Fruit fly (Drosophila melanogaster) whole organism, pupa: Measurements from ENCODE around the gene CG14391.

Source experiments
- CG10348 ChIP-seq: fragments of 200-800 bp; sonication (Bioruptor generic); IDR thresholded peaks from 2 replicates; pipeline ENCODE4 v1.3.6; 2022; ENCODE audit warnings: missing biosample characterization, missing genetic modification characterization
- CG12605 ChIP-seq: fragments of 200-800 bp; sonication (Bioruptor generic); IDR thresholded peaks from 2 replicates; pipeline ENCODE4 v1.3.6; 2022; ENCODE audit warnings: missing biosample characterization, missing genetic modification characterization
- CG13204 ChIP-seq: fragments of 200-800 bp; sonication (Bioruptor generic); optimal IDR thresholded peaks from 2 replicates; lab custom pipeline; 2018; ENCODE audit warnings: missing biosample characterization, mild to moderate bottlenecking, missing genetic modification characterization, moderate library complexity
- CG14655 ChIP-seq: fragments of 200-800 bp; sonication (Bioruptor generic); optimal IDR thresholded peaks from 3 replicates; lab custom pipeline; 2017; ENCODE audit warnings: mild to moderate bottlenecking, missing biosample characterization, missing genetic modification reagents, missing genetic modification characterization
- CG15710 ChIP-seq: fragments of 200-800 bp; sonication (Bioruptor generic); optimal IDR thresholded peaks from 2 replicates; lab custom pipeline; 2018; ENCODE audit warnings: missing biosample characterization, mild to moderate bottlenecking, missing genetic modification characterization, moderate library complexity
- CG17806 ChIP-seq: fragments of 200-800 bp; sonication (Bioruptor generic); optimal IDR thresholded peaks from 2 replicates; lab custom pipeline; 2018; ENCODE audit warnings: missing biosample characterization, mild to moderate bottlenecking, missing genetic modification characterization, moderate library complexity
- CG32121 ChIP-seq: fragments of 200-800 bp; sonication (Bioruptor generic); IDR thresholded peaks from 2 replicates; pipeline ENCODE4 v1.3.6; 2022; ENCODE audit warnings: missing biosample characterization, missing genetic modification characterization
- CG34367 ChIP-seq: fragments of 200-800 bp; sonication (Bioruptor generic); optimal IDR thresholded peaks from 2 replicates; lab custom pipeline; 2018; ENCODE audit warnings: missing biosample characterization, mild to moderate bottlenecking, missing genetic modification characterization
- CG4496 ChIP-seq: fragments of 200-800 bp; sonication (Bioruptor generic); IDR thresholded peaks from 3 replicates; pipeline ENCODE4 v1.3.6; 2022; ENCODE audit warnings: missing biosample characterization, missing genetic modification characterization
- CG8159 ChIP-seq: fragments of 200-800 bp; sonication (Bioruptor generic); optimal IDR thresholded peaks from 3 replicates; lab custom pipeline; 2018; ENCODE audit warnings: missing biosample characterization, mild to moderate bottlenecking, missing genetic modification characterization, moderate library complexity
- CG8301 ChIP-seq: fragments of 200-800 bp; sonication (Bioruptor generic); optimal IDR thresholded peaks from 2 replicates; lab custom pipeline; 2018; ENCODE audit warnings: missing biosample characterization, mild to moderate bottlenecking, missing genetic modification characterization
- CG9948 ChIP-seq: fragments of 200-800 bp; sonication (Bioruptor generic); optimal IDR thresholded peaks from 2 replicates; lab custom pipeline; 2018; ENCODE audit warnings: missing biosample characterization, mild to moderate bottlenecking, missing genetic modification characterization, moderate library complexity
- D1 ChIP-seq: fragments of 200-800 bp; sonication (Bioruptor generic); optimal IDR thresholded peaks from 2 replicates; lab custom pipeline; 2018; ENCODE audit warnings: missing biosample characterization, mild to moderate bottlenecking, missing genetic modification characterization, moderate library complexity
- EcR ChIP-seq: fragments of 200-800 bp; sonication (Bioruptor generic); optimal IDR thresholded peaks from 3 replicates; lab custom pipeline; 2019; ENCODE audit warnings: missing biosample characterization, missing genetic modification characterization, mild to moderate bottlenecking, moderate library complexity, missing genetic modification reagents
- Ets98B ChIP-seq: fragments of 200-800 bp; sonication (Bioruptor generic); IDR thresholded peaks from 2 replicates; pipeline ENCODE4 v1.3.6; 2022; ENCODE audit warnings: missing biosample characterization, missing genetic modification characterization
- Pif1A ChIP-seq: fragments of 200-800 bp; sonication (Bioruptor generic); optimal IDR thresholded peaks from 3 replicates; lab custom pipeline; 2016; ENCODE audit warnings: missing biosample characterization, missing genetic modification characterization
- Pif1B ChIP-seq: fragments of 200-800 bp; sonication (Bioruptor generic); optimal IDR thresholded peaks from 3 replicates; lab custom pipeline; 2016; ENCODE audit warnings: missing biosample characterization, missing genetic modification characterization
- Snoo ChIP-seq: fragments of 200-800 bp; sonication (Bioruptor generic); optimal IDR thresholded peaks from 3 replicates; lab custom pipeline; 2017; ENCODE audit warnings: missing biosample characterization, mild to moderate bottlenecking, missing genetic modification characterization, inconsistent platforms
- fd96Ca ChIP-seq: fragments of 200-800 bp; sonication (Bioruptor generic); IDR thresholded peaks from 3 replicates; pipeline ENCODE4 v1.3.6; 2022; ENCODE audit warnings: missing biosample characterization, missing genetic modification characterization
- gl ChIP-seq: fragments of 200-800 bp; sonication (Bioruptor generic); optimal IDR thresholded peaks from 2 replicates; lab custom pipeline; 2018; ENCODE audit warnings: missing biosample characterization, mild to moderate bottlenecking, missing genetic modification characterization
- rn ChIP-seq: fragments of 200-800 bp; sonication (Bioruptor generic); IDR thresholded peaks from 2 replicates; pipeline ENCODE4 v1.3.6; 2022; ENCODE audit warnings: missing biosample characterization, missing genetic modification characterization

The CG14391 gene

DNA sequence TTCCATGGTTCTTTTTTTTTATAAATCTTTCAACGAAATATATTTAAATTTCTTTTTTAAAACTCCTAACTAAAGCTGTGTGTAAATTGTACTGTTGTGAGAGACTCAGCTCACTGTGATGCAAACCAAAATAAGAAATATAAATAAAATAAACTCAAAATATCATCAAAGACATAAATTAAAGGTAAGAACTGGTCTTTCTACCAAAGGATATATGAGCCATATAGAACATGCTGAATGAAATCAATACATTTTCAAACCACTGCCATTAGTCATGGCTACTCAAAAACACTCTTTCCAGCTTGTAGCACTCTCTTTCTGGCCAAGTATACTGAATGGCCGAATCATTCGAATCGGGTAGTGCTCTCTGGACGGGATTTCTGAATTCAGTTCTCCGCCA is at the start of gene CG14391, which contains the start of gene NijC:
CG14391 (minus strand) TSS at position 101 of the 400 bp plus-strand sequence.
NijC (plus strand) TSS at position 388 of the 400 bp plus-strand sequence.
- no peak for TF ChIP-seq rn (GFP tag; lab: Robert Waterston, UW)
- TF ChIP-seq Pif1A (GFP tag; lab: Kevin White, UChicago), result no peak
- no peak for TF ChIP-seq Ets98B (GFP tag; lab: Robert Waterston, UW)
- TF ChIP-seq CG9948 (tag; lab: Kevin White, UChicago), result no peak
- TF ChIP-seq, all 21 proteins: peak for 0

DNA sequence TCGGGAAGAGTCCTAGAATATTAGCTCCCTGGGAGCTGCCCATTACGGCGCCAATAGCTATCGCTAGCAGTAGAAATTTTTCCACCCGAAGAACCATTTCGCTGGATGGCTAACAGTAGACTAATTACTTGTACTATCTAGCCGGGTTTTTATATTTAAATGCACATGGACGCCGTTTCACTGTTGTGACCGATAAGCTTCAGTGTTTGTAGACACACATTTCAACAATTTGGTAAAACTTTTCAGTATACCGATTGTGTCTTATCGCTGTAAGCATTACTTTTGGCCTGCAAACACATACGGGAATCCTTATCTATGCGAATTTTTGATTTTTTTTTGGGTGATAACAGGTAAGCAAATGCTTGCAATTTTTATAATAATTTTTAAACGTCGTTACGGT is 48.9 kb upstream of the CG14391 start, which contains the start of gene Ugt37A3:
Ugt37A3 (minus strand) TSS at position 101 of the 400 bp plus-strand sequence.
- no peak for TF ChIP-seq CG12605 (GFP tag; lab: Robert Waterston, UW)
- TF ChIP-seq CG8159, result no peak
- no peak for TF ChIP-seq EcR (GFP tag; lab: Kevin White, UChicago)
- no peak for TF ChIP-seq Ets98B (GFP tag; lab: Robert Waterston, UW)
- no peak for TF ChIP-seq CG4496 (GFP tag; lab: Robert Waterston, UW)
- TF ChIP-seq CG14655 (GFP tag; lab: Kevin White, UChicago), result no peak
- no peak for TF ChIP-seq CG9948 (tag; lab: Kevin White, UChicago)
- TF ChIP-seq CG10348 (GFP tag; lab: Robert Waterston, UW), result no peak
- no peak for TF ChIP-seq CG34367 (tag; lab: Kevin White, UChicago)
- TF ChIP-seq Pif1B, result no peak
- no peak for TF ChIP-seq Snoo
- no peak for TF ChIP-seq fd96Ca (GFP tag; lab: Robert Waterston, UW)
- no peak for TF ChIP-seq D1 (tag; lab: Kevin White, UChicago)
- TF ChIP-seq gl (tag; lab: Kevin White, UChicago), result no peak
- TF ChIP-seq Pif1A (GFP tag; lab: Kevin White, UChicago), result no peak
- TF ChIP-seq CG32121 (GFP tag; lab: Robert Waterston, UW), result no peak
- TF ChIP-seq CG17806 (tag; lab: Kevin White, UChicago), result no peak

DNA sequence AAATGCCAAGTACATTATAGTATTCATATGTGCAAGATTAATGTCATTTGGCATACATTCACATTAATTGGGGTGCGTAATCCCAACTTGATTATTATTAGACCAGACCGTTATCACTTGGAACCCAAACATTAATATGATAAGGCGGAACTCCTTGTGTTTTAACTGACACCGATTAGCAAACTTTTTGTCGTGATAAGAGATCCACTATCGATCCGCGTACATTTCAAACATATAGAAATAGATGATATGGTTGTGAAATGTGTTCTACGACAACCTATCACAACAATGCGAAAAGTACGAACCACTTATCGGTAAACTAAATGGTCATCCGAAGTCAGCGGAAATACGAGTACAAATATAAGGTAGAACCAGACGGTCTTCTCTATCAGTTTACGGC is 44.6 kb upstream of the CG14391 start, which contains the start of gene Ugt37A2:
Ugt37A2 (plus strand) TSS at position 396 of the 400 bp plus-strand sequence.
- TF ChIP-seq rn (GFP tag; lab: Robert Waterston, UW), result no peak
- TF ChIP-seq CG32121 (GFP tag; lab: Robert Waterston, UW), result no peak
- no peak for TF ChIP-seq Pif1B
- no peak for TF ChIP-seq Ets98B (GFP tag; lab: Robert Waterston, UW)
- TF ChIP-seq gl (tag; lab: Kevin White, UChicago), result no peak
- TF ChIP-seq CG12605 (GFP tag; lab: Robert Waterston, UW), result no peak
- no peak for TF ChIP-seq CG13204 (GFP tag; lab: Kevin White, UChicago)

DNA sequence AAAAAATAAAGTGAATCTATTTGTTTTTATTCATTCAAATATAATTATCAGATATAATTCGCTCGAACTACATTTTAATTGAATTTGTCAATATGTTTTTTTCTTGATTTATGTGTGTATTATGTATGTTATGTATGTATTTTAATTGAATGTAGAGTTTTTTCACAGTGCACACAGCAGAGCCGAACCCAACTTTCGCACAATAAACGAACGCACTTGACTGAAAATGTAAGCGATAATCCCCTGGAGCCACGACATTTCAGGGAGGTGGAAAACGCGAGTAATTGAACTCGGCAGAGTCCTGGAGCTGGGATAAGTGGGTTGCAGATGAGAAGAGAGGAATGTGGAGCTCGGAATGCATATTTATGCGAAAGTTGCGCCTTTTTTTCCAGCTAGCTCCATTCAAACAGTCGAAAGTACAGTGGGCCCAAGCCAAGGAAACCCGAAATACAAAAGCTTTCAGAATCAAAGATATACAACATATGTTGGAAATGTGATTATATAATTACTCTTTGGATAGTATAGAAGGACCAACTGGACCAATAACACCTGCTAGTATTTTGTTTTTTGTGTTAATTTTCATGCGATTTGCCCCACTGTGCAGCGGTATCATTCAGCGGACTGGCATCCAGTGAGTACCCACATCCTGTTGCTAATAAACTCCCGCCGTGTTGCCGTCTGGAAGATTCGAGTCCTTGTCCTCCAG is 33.5 kb upstream of the CG14391 start:
- TF ChIP-seq rn (GFP tag; lab: Robert Waterston, UW) (no peak), CG8159 (peak; percentile 38), CG15710 (tag; lab: Kevin White, UChicago) (peak; percentile 10), CG14655 (GFP tag; lab: Kevin White, UChicago) (peak; percentile 10), CG8301 (tag; lab: Kevin White, UChicago) (no peak), CG12605 (GFP tag; lab: Robert Waterston, UW) (no peak), gl (tag; lab: Kevin White, UChicago) (no peak), CG34367 (tag; lab: Kevin White, UChicago) (peak; percentile 11), Pif1A (GFP tag; lab: Kevin White, UChicago) (peak; percentile 7), Ets98B (GFP tag; lab: Robert Waterston, UW) (no peak), fd96Ca (GFP tag; lab: Robert Waterston, UW) (0 out of 3 replicates have a peak, but pooled peaks have one; percentile 9), CG4496 (GFP tag; lab: Robert Waterston, UW) (no peak), CG9948 (tag; lab: Kevin White, UChicago) (peak; percentile 12), D1 (tag; lab: Kevin White, UChicago) (no peak)

DNA sequence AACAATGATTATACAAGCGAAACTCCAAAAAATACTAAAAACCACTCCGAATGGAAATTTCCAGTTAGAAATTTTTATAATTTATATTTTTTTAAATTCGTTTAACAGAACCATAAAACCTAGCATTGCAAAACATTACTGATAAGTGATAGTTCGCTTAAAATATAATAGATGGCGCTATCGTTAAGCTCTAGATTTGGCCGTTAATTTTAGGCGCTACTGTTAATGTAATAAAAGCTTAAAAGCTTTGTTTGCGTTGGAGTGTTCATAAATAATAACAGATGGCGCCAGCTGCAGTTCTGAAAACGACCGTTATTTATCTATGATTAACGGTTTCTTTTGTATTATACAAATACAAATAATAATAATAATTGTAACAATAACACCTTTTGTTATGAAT is 29.1 kb upstream of the CG14391 start:
- no peak for TF ChIP-seq D1 (tag; lab: Kevin White, UChicago)
- no peak for TF ChIP-seq CG14655 (GFP tag; lab: Kevin White, UChicago)
- TF ChIP-seq Ets98B (GFP tag; lab: Robert Waterston, UW), result no peak
- no peak for TF ChIP-seq CG17806 (tag; lab: Kevin White, UChicago)
- no peak for TF ChIP-seq CG10348 (GFP tag; lab: Robert Waterston, UW)
- TF ChIP-seq CG9948 (tag; lab: Kevin White, UChicago), result no peak
- TF ChIP-seq CG13204 (GFP tag; lab: Kevin White, UChicago), result no peak
- no peak for TF ChIP-seq Snoo
- no peak for TF ChIP-seq fd96Ca (GFP tag; lab: Robert Waterston, UW)
- no peak for TF ChIP-seq CG8159
- TF ChIP-seq gl (tag; lab: Kevin White, UChicago), result no peak
- no peak for TF ChIP-seq CG12605 (GFP tag; lab: Robert Waterston, UW)
- TF ChIP-seq CG4496 (GFP tag; lab: Robert Waterston, UW), result no peak
- TF ChIP-seq CG32121 (GFP tag; lab: Robert Waterston, UW), result no peak
- TF ChIP-seq rn (GFP tag; lab: Robert Waterston, UW), result no peak
- TF ChIP-seq Pif1A (GFP tag; lab: Kevin White, UChicago), result no peak
- no peak for TF ChIP-seq Pif1B
